Worm (Caenorhabditis elegans) whole organism, L4/young adult: ENCODE data around the gene F32H5.4.

ENCODE experiments used
- W03F9.2 ChIP-seq: fragments of 150-350 bp; optimal IDR thresholded peaks from 2 replicates; lab custom pipeline; 2014; ENCODE audit warnings: missing biosample characterization, missing genetic modification characterization
- dao-5 ChIP-seq: sonication (generic microtip); optimal IDR thresholded peaks from 2 replicates; lab custom pipeline; 2016; ENCODE audit warnings: missing genotype, missing genetic modification characterization, moderate library complexity, missing compliant biosample characterization
- him-1 ChIP-seq: sonication (generic microtip); optimal IDR thresholded peaks from 2 replicates; lab custom pipeline; 2016; ENCODE audit warnings: missing genotype, missing genetic modification reagents, missing genetic modification characterization, missing compliant biosample characterization

- TF ChIP-seq him-1 (tag; lab: Kevin White, UChicago): no peak
- no peak for TF ChIP-seq dao-5 (tag; lab: Kevin White, UChicago)
- no peak for TF ChIP-seq W03F9.2 (tag; lab: Kevin White, UChicago)
Observed at ce11 chrV:13339633-13340290, 20.6 kb upstream of the F32H5.4 start, which contains the start of the genes str-4 and lgc-48.
